Worm (Caenorhabditis elegans): Measurements from ENCODE around the gene M176.4.

- TF ChIP-seq nhr-25 (tag; optimal IDR thresholded peaks at IDR 0.05) (no peak), unc-39 (tag; optimal IDR thresholded peaks at IDR 0.05) (no peak), nhr-67 (tag; optimal IDR thresholded peaks at IDR 0.05) (no peak), snpc-4 (tag; optimal IDR thresholded peaks at IDR 0.05) (no peak), nhr-237 (tag; optimal IDR thresholded peaks at IDR 0.05) (no peak), nhr-77 (tag; optimal IDR thresholded peaks at IDR 0.05) (no peak), nhr-28 (tag; optimal IDR thresholded peaks at IDR 0.05) (no peak), R02D3.7 (tag; optimal IDR thresholded peaks at IDR 0.05) (no peak), ceh-16 (tag; optimal IDR thresholded peaks at IDR 0.05) (no peak), daf-12 (tag; optimal IDR thresholded peaks at IDR 0.05) (no peak), mdl-1 (tag; optimal IDR thresholded peaks at IDR 0.05) (no peak), tbx-2 (tag; optimal IDR thresholded peaks at IDR 0.05) (no peak), ztf-11 (tag; optimal IDR thresholded peaks at IDR 0.05) (no peak)
Measured at ce11 chrII:9426076-9426475, 7.9 kb downstream of the M176.4 start, which contains the start of gene M176.10.

Measured in whole organism, L3 larva.